Fruit fly (Drosophila melanogaster) Kc167 (cell line): Measurements from ENCODE around the gene pad.

Source experiments
- Myc ChIP-seq: fragments of >200 bp; optimal IDR thresholded peaks from 2 replicates; lab custom pipeline; 2017; ENCODE audit warnings: missing external identifiers
- Sin3A ChIP-seq: fragments of >200 bp; optimal IDR thresholded peaks from 2 replicates; lab custom pipeline; 2018; ENCODE audit warnings: missing external identifiers
- h ChIP-seq: fragments of >200 bp; optimal IDR thresholded peaks from 3 replicates; lab custom pipeline; 2018; ENCODE audit warnings: missing external identifiers
- ttk ChIP-seq: sonication (Bioruptor generic); optimal IDR thresholded peaks from 2 replicates; lab custom pipeline; 2017; ENCODE audit warnings: missing external identifiers

DNA sequence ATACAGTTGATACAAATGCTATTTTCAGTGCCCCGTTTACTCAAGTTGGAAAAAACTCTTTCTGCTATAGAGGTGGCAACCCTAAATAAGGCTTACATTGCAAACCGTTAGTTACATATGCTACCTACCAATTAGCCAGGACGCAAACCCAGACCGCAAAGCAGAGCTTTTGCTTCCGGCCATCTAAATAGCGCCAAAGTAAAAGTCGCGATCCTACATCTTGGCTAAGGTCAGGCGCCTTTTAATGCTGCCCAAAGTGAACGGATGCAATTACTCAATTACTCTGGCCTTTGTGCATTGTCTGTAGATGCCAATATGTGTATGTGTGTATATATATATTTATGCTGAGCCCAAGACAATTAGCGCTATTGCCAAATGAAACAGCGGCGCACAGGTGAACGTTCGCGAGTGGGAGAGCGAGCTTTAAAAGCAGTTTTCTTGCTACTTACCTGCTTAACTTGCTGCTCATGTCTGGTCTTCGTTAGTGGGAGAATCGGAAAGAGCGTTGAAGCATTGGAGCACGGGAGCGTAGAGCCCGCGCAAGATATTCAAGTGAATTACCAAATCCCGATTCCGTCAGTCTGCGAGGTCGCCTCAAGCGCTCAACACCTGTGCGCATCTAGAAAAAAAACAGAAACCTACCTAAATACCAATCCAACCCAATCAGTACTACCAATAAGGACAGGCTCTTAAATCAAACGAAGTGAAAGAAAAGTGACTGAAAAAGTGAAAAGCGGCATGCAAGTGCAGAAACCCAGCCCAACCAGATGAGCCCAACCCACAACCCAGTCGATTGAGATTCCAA is 36.7 kb upstream of the pad start, which contains the start of gene Zip89B:
- TF ChIP-seq ttk (no peak), Myc (lab: Kevin White, UChicago) (no peak), h (lab: Kevin White, UChicago) (no peak), Sin3A (lab: Kevin White, UChicago) (no peak)
